Fruit fly (Drosophila melanogaster): ENCODE data around the gene Rac2.

dm6 chr3L:7475270-7475669 lies 40.3 kb upstream of the Rac2 start, which contains the start of gene CG43292:
- TF ChIP-seq gem (tag; optimal IDR thresholded peaks at IDR 0.05) (no peak), ranshi (GFP tag; IDR thresholded peaks at IDR 0.05) (no peak), Bteb2 (GFP tag; optimal IDR thresholded peaks at IDR 0.05) (no peak), Gsc (GFP tag; IDR thresholded peaks at IDR 0.05) (no peak)

All from whole organism, embryonic.